Fruit fly (Drosophila melanogaster): ENCODE data around the gene app.

The app gene

DNA sequence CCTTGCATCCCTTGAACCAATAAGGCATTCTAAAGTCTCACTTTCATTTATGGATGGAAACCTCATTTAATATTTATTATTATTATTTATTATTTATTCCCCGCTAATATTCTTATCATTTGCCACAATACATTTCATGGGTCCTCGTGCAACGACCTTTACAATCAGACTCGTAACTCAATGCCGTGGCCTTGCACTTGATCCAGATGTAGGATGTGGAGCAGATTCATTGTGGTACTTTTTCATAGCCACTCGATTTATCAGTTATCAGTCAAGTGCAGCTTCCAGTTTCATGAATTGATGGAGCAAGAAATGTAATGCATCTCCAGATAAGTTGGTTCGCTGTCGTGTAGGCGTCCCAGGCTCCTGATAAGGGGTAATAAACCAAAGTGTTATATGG, 81.3 kb downstream of the app start:
- TF ChIP-seq CG32121 (GFP tag; IDR thresholded peaks at IDR 0.05) (no peak), D1 (tag; optimal IDR thresholded peaks at IDR 0.05) (no peak), Ets98B (GFP tag; IDR thresholded peaks at IDR 0.05) (no peak), CG9948 (tag; optimal IDR thresholded peaks at IDR 0.05) (no peak), rn (GFP tag; IDR thresholded peaks at IDR 0.05) (no peak), EcR (GFP tag; optimal IDR thresholded peaks at IDR 0.05) (no peak), CG13204 (GFP tag; optimal IDR thresholded peaks at IDR 0.05) (no peak), CG8159 (tag; optimal IDR thresholded peaks at IDR 0.05) (no peak), CG8301 (tag; optimal IDR thresholded peaks at IDR 0.05) (no peak), CG34367 (tag; optimal IDR thresholded peaks at IDR 0.05) (no peak), CG10348 (GFP tag; IDR thresholded peaks at IDR 0.05) (no peak), fd96Ca (GFP tag; IDR thresholded peaks at IDR 0.05) (no peak), CG14655 (GFP tag; optimal IDR thresholded peaks at IDR 0.05) (no peak), CG4496 (GFP tag; IDR thresholded peaks at IDR 0.05) (no peak), CG12605 (GFP tag; IDR thresholded peaks at IDR 0.05) (no peak), CG17806 (tag; optimal IDR thresholded peaks at IDR 0.05) (no peak), Pif1B (GFP tag; optimal IDR thresholded peaks at IDR 0.05) (no peak), Pif1A (GFP tag; optimal IDR thresholded peaks at IDR 0.05) (no peak), gl (tag; optimal IDR thresholded peaks at IDR 0.05) (no peak), Snoo (tag; optimal IDR thresholded peaks at IDR 0.05) (no peak)

DNA sequence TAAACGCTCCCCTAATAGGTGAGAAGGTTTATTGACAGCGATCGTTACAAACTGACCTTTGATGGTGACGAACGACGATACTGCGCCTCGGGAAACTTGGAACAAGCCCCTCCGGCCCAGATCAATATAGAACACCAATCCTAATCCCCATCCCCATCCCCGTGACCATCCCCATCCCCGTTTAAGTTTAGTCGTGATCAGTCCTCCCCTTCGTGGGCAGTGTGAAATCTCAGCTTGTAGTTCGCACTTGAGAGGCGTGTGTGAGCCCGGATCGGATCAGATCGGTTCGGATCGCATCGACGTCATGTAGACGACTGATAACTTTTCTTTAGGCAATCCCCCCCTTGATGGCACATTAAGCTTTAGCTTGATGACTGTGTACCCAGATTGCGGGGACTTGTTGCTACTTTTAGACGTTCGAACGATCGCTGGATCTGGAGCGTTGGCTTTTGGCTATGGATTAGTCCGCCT, 82.0 kb downstream of the app start, which contains the start of gene Miox:
Gene Miox (plus strand): TSS at position 421 of the 471 bp plus-strand sequence.
- no peak for TF ChIP-seq EcR (GFP tag; optimal IDR thresholded peaks at IDR 0.05)
- TF ChIP-seq rn (GFP tag; IDR thresholded peaks at IDR 0.05): no peak
- no peak for TF ChIP-seq Pif1B (GFP tag; optimal IDR thresholded peaks at IDR 0.05)

DNA sequence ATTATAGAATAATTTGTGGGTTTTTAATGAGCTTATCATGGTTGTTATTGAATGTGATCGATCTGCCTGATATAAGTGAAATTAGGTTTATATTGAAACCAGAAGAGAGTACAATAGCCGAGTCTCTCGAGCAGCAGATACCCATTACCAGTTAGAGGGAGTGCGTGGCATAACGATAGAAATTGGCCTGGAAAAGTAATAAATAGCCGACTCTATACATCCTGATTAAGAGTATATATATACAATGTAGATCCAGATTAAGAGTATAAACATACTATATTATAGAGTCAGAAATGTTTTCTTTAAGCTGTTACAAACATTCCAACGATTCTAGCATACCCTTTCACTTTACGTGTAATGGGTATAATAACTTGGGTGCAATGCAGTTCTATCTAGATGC, 82.7 kb downstream of the app start:
- TF ChIP-seq CG14655 (GFP tag; optimal IDR thresholded peaks at IDR 0.05) (no peak), D1 (tag; optimal IDR thresholded peaks at IDR 0.05) (no peak), Ets98B (GFP tag; IDR thresholded peaks at IDR 0.05) (no peak), EcR (GFP tag; optimal IDR thresholded peaks at IDR 0.05) (no peak), CG12605 (GFP tag; IDR thresholded peaks at IDR 0.05) (no peak), CG34367 (tag; optimal IDR thresholded peaks at IDR 0.05) (no peak), CG17806 (tag; optimal IDR thresholded peaks at IDR 0.05) (no peak), CG8301 (tag; optimal IDR thresholded peaks at IDR 0.05) (no peak), rn (GFP tag; IDR thresholded peaks at IDR 0.05) (no peak), gl (tag; optimal IDR thresholded peaks at IDR 0.05) (no peak), CG15710 (tag; optimal IDR thresholded peaks at IDR 0.05) (no peak), Pif1A (GFP tag; optimal IDR thresholded peaks at IDR 0.05) (no peak), fd96Ca (GFP tag; IDR thresholded peaks at IDR 0.05) (no peak), CG10348 (GFP tag; IDR thresholded peaks at IDR 0.05) (no peak), Pif1B (GFP tag; optimal IDR thresholded peaks at IDR 0.05) (no peak)

DNA sequence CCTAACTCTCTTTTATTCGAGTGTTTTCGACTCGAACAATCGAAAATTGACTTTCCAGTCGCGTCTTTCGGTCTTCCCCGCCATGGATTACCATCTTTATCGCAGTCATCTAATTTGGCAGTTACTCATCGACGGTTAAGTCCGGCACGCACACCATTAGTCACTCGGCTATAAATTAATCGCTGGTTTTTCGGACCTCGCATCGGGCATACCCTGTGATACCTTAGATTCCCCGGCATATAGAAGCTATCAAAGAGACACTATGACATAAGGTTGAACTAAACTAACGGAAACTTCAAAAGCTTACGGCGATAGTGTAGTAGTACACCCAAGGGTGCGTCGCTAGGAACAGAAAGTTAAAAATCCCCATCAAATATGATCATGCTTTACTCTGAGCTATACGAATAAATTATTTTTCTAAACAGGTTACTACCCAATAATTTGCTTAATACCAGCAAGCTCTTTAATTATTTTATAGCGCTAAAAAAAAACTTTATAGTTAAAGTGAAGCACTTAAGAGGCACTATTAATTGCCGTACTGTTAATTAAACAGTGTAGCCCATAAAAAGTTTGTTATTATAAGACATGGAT, 87.7 kb downstream of the app start:
- no peak for TF ChIP-seq Pif1B (GFP tag; optimal IDR thresholded peaks at IDR 0.05)
- TF ChIP-seq D1 (tag; optimal IDR thresholded peaks at IDR 0.05): no peak
- no peak for TF ChIP-seq CG32121 (GFP tag; IDR thresholded peaks at IDR 0.05)
- TF ChIP-seq CG17806 (tag; optimal IDR thresholded peaks at IDR 0.05): no peak
- no peak for TF ChIP-seq CG15710 (tag; optimal IDR thresholded peaks at IDR 0.05)
- no peak for TF ChIP-seq CG34367 (tag; optimal IDR thresholded peaks at IDR 0.05)
- TF ChIP-seq CG13204 (GFP tag; optimal IDR thresholded peaks at IDR 0.05): no peak

DNA sequence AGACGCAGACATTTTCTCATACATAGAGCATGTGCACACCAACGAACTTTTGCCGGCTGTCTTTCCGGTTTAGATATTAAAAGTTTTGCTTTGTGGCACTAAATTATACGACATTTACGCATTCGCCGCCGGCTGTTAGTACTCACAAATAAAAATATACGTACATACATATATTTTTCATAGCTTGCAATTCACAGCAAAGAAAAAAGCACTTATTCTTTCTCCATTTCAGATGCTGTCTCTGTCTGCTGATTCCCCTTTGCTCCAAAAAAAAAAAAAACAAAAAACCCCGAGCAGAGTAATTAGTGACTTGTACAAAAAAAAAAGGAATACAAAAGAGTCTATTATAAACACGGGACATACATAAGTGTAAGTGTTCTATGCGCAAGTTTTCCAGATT, 89.3 kb downstream of the app start, which contains the start of gene CAH2:
Gene CAH2 (plus strand): TSS at position 301 of the 400 bp plus-strand sequence.
- TF ChIP-seq CG8301 (tag; optimal IDR thresholded peaks at IDR 0.05) (no peak), CG10348 (GFP tag; IDR thresholded peaks at IDR 0.05) (no peak), CG4496 (GFP tag; IDR thresholded peaks at IDR 0.05) (no peak), Pif1B (GFP tag; optimal IDR thresholded peaks at IDR 0.05) (no peak), EcR (GFP tag; optimal IDR thresholded peaks at IDR 0.05) (no peak), CG34367 (tag; optimal IDR thresholded peaks at IDR 0.05) (no peak), CG12605 (GFP tag; IDR thresholded peaks at IDR 0.05) (no peak), fd96Ca (GFP tag; IDR thresholded peaks at IDR 0.05) (no peak), Pif1A (GFP tag; optimal IDR thresholded peaks at IDR 0.05) (no peak), Snoo (tag; optimal IDR thresholded peaks at IDR 0.05) (no peak), rn (GFP tag; IDR thresholded peaks at IDR 0.05) (no peak), CG9948 (tag; optimal IDR thresholded peaks at IDR 0.05) (no peak), CG8159 (tag; optimal IDR thresholded peaks at IDR 0.05) (no peak), CG13204 (GFP tag; optimal IDR thresholded peaks at IDR 0.05) (no peak), CG17806 (tag; optimal IDR thresholded peaks at IDR 0.05) (no peak), CG14655 (GFP tag; optimal IDR thresholded peaks at IDR 0.05) (no peak), D1 (tag; optimal IDR thresholded peaks at IDR 0.05) (no peak), Ets98B (GFP tag; IDR thresholded peaks at IDR 0.05) (no peak)

DNA sequence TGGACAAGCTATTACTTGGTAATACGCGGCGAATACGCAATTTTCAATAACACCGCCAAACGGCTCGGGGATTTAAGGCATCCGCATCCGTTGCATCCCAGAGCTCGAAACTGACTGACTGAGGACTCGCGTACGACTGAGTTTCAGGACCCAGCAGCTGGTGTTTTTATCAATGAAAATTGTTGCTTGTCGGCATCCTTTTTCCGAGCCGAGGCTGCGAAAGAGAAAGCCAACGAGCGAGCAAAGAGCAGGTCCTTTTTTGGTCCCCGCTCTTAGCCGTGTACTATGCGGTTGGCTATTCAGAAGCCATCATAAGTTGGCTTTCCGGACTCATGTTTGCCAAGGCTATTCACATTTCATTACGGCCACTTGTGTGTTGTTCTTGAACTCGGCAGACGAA, 91.3 kb downstream of the app start, which contains the start of gene Rh7:
Gene Rh7 (minus strand): TSS at position 101 of the 400 bp plus-strand sequence.
- TF ChIP-seq CG15710 (tag; optimal IDR thresholded peaks at IDR 0.05): no peak
- TF ChIP-seq CG13204 (GFP tag; optimal IDR thresholded peaks at IDR 0.05): no peak
- TF ChIP-seq Snoo (tag; optimal IDR thresholded peaks at IDR 0.05): no peak
- TF ChIP-seq CG34367 (tag; optimal IDR thresholded peaks at IDR 0.05): no peak
- TF ChIP-seq CG8159 (tag; optimal IDR thresholded peaks at IDR 0.05): no peak
- TF ChIP-seq CG32121 (GFP tag; IDR thresholded peaks at IDR 0.05): no peak
